Fruit fly (Drosophila melanogaster): ENCODE measurements around the gene CG6293.
A peak's percentile ranks its signal among the peaks of the same experiment; 100 is the strongest.

The CG6293 gene

DNA sequence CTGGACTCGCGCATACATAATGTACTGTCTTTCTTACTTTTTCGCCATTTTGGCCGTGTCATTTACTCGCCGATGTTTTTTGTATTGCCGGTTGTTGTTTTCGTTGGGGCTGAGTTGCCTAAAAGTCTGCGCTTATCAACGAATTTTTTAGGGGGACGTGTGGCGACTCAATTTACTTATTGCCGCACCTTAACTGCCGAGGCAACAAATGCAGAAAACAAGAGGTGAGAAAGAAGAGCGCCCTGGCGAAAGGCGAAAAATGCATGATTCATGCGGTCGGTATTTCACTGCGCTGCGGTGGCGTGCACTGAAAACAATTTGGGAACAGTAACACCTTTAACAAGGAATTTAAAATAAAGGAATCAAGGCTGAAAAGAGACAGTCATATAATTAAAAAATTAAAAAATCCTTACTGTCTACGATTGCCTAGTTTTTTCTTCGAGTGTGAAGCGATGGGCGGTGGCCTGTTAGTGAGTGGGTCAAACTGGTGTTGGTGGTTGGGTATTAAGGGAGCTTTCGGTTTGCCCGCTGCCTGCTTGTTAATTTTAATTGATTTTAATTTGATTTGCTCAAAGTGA, 42.5 kb downstream of the CG6293 start (continued):
- TF ChIP-seq Hr39 (GFP tag; optimal IDR thresholded peaks at IDR 0.05) (peak; percentile 94), fkh (GFP tag; optimal IDR thresholded peaks at IDR 0.05) (peak; percentile 26), Eip75B (GFP tag; optimal IDR thresholded peaks at IDR 0.05) (peak; percentile 72), achi (GFP tag; optimal IDR thresholded peaks at IDR 0.05) (peak; percentile 75), acj6 (GFP tag; optimal IDR thresholded peaks at IDR 0.05) (peak; percentile 76), CG15336 (GFP tag; IDR thresholded peaks at IDR 0.05) (peak; percentile 77), CG1621 (tag; optimal IDR thresholded peaks at IDR 0.05) (peak; percentile 34), Blimp-1 (GFP tag; optimal IDR thresholded peaks at IDR 0.05) (peak; percentile 68), CG8319 (GFP tag; optimal IDR thresholded peaks at IDR 0.05) (peak; percentile 58), CG11294 (GFP tag; IDR thresholded peaks at IDR 0.05) (peak; percentile 79), Ets21C (GFP tag; optimal IDR thresholded peaks at IDR 0.05) (peak; percentile 85), cyc (GFP tag; optimal IDR thresholded peaks at IDR 0.05) (peak; percentile 94), CG8119 (GFP tag; IDR thresholded peaks at IDR 0.05) (peak; percentile 81), CG10669 (GFP tag; optimal IDR thresholded peaks at IDR 0.05) (peak; percentile 61)

DNA sequence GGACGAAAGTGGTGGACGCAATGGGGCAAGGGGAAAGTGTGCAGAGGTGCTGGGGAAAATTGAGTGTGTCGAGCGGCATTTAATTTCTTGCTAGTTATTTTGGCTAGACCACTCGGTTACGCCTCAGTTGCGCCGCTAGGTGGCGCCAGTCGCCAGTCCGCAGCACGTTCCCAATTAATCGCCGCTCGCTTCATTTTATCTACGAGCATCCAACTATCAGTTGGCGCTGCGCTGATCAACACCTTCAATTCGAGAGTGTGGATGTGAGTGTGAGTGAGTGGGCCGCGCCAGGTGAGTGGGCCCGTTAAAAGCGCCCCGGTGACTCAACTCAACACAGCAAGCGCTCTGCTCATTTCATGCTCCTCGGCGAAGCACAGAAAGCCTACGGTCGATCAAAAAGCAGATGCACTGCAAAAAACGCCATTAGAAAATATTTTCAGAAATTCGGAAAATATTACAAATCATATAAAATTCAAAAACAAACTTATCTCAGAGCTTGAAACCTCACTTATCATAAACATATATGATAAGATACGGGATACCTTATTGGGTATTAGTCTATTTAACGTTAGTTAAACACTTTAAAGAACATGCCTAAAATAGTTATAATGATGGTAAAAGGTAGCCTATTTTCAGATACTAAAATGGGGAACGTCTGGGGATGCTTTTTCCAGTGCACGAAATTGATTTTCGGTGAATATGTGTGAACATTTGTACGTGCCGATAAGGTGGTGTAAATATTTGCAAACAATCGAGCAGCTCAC, 43.1 kb downstream of the CG6293 start:
- TF ChIP-seq Hr38 (GFP tag; optimal IDR thresholded peaks at IDR 0.05) (peak; percentile 1), achi (GFP tag; optimal IDR thresholded peaks at IDR 0.05) (peak; percentile 78), Eip78C (GFP tag) (peak; percentile 95), CG10631 (GFP tag; optimal IDR thresholded peaks at IDR 0.05) (peak; percentile 78), fkh (GFP tag; optimal IDR thresholded peaks at IDR 0.05) (peak; percentile 73), pdm3 (GFP tag; optimal IDR thresholded peaks at IDR 0.05) (peak; percentile 87), CG6854 (GFP tag; optimal IDR thresholded peaks at IDR 0.05) (peak; percentile 78), CG4318 (GFP tag; optimal IDR thresholded peaks at IDR 0.05) (peak; percentile 87), fd59A (GFP tag; optimal IDR thresholded peaks at IDR 0.05) (no peak), CG15336 (GFP tag; IDR thresholded peaks at IDR 0.05) (peak; percentile 88), CG11902 (GFP tag; optimal IDR thresholded peaks at IDR 0.05) (peak; percentile 83), salr (GFP tag; optimal IDR thresholded peaks at IDR 0.05) (peak in 1 of 2 experiments; percentile 82), Gug (GFP tag; IDR thresholded peaks at IDR 0.05) (peak; percentile 73), CG7368 (GFP tag; optimal IDR thresholded peaks at IDR 0.05) (peak; percentile 59), eg (GFP tag; IDR thresholded peaks at IDR 0.05) (peak; percentile 86), vri (GFP tag; optimal IDR thresholded peaks at IDR 0.05) (peak; percentile 76), CG6276 (GFP tag; optimal IDR thresholded peaks at IDR 0.05) (peak; percentile 83), CG8119 (GFP tag; IDR thresholded peaks at IDR 0.05) (peak; percentile 92), CG6808 (GFP tag; optimal IDR thresholded peaks at IDR 0.05) (peak; percentile 30), Eip75B (GFP tag; optimal IDR thresholded peaks at IDR 0.05) (peak; percentile 83), CG3032 (tag; optimal IDR thresholded peaks at IDR 0.05) (peak; percentile 56), CG3919 (GFP tag; optimal IDR thresholded peaks at IDR 0.05) (peak; percentile 80), CG32006 (GFP tag; optimal IDR thresholded peaks at IDR 0.05) (peak; percentile 93), CG34406 (GFP tag; optimal IDR thresholded peaks at IDR 0.05) (peak; percentile 81), CG9139 (GFP tag; optimal IDR thresholded peaks at IDR 0.05) (no peak), CG10669 (GFP tag; optimal IDR thresholded peaks at IDR 0.05) (peak; percentile 54), esn (GFP tag; optimal IDR thresholded peaks at IDR 0.05) (peak; percentile 94), CG1621 (tag; optimal IDR thresholded peaks at IDR 0.05) (no peak), cyc (GFP tag; optimal IDR thresholded peaks at IDR 0.05) (peak; percentile 94), dac (GFP tag; optimal IDR thresholded peaks at IDR 0.05) (peak; percentile 73), Sox14 (GFP tag; optimal IDR thresholded peaks at IDR 0.05) (peak; percentile 89), Sox102F (GFP tag; optimal IDR thresholded peaks at IDR 0.05) (peak; percentile 89), CG8319 (GFP tag; optimal IDR thresholded peaks at IDR 0.05) (peak; percentile 72), Ets96B (tag; optimal IDR thresholded peaks at IDR 0.05) (peak; percentile 49), fd85E (GFP tag; optimal IDR thresholded peaks at IDR 0.05) (peak; percentile 8), CG8632 (GFP tag; optimal IDR thresholded peaks at IDR 0.05) (peak; percentile 75), Hr39 (GFP tag; optimal IDR thresholded peaks at IDR 0.05) (peak; percentile 95), spab (GFP tag; optimal IDR thresholded peaks at IDR 0.05) (peak; percentile 7), net (GFP tag; optimal IDR thresholded peaks at IDR 0.05) (peak; percentile 85), dsx (GFP tag; optimal IDR thresholded peaks at IDR 0.05; ENCODE audit: poor library complexity, severe bottlenecking) (peak; percentile 26), lz (GFP tag; optimal IDR thresholded peaks at IDR 0.05) (peak; percentile 94), Met (GFP tag; optimal IDR thresholded peaks at IDR 0.05) (peak; percentile 93)
